Fruit fly (Drosophila melanogaster): ENCODE measurements around the gene okr.
A peak's percentile ranks its signal among the peaks of the same experiment; 100 is the strongest.

The okr gene

DNA sequence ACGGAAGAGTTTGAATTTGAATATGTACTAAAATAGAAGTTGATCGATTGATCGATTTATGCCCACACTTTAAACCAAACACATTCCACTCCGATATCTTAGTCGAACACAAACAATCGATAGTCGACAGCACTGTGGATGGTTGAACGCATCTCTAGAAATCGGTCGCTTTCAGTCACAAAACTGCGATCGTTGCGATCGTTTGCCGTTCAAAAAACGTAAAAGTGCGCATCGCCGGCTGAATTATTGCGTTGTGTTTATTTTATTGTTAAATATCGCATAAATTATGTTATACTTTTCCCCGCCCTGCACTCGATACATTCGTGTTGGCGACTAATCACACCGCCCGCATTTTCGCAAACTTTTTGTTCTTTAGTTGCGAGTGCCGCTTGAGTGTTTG is 6.6 kb upstream of the okr start, which contains the start of gene Ccdc85 (continued):
- TF ChIP-seq CG1233 (GFP tag; optimal IDR thresholded peaks at IDR 0.05), result no peak
- TF ChIP-seq psq (GFP tag; optimal IDR thresholded peaks at IDR 0.05), result no peak
- no peak for TF ChIP-seq CG13894 (tag; optimal IDR thresholded peaks at IDR 0.05)
- TF ChIP-seq kah (GFP tag; optimal IDR thresholded peaks at IDR 0.05), result no peak
- no peak for TF ChIP-seq CG15269 (tag; optimal IDR thresholded peaks at IDR 0.05)
- TF ChIP-seq Abd-B (GFP tag; optimal IDR thresholded peaks at IDR 0.05), result no peak
- no peak for TF ChIP-seq CG10959 (GFP tag; IDR thresholded peaks at IDR 0.05)
- no peak for TF ChIP-seq run (tag; optimal IDR thresholded peaks at IDR 0.05)
- TF ChIP-seq ap (GFP tag; IDR thresholded peaks at IDR 0.05), result no peak
- TF ChIP-seq sqz (GFP tag; optimal IDR thresholded peaks at IDR 0.05), result no peak
- TF ChIP-seq Drgx (GFP tag; IDR thresholded peaks at IDR 0.05), result no peak
- TF ChIP-seq CG10267 (tag; optimal IDR thresholded peaks at IDR 0.05), result peak; percentile 51
- no peak for TF ChIP-seq CG7928 (GFP tag; optimal IDR thresholded peaks at IDR 0.05)
- TF ChIP-seq chinmo (GFP tag; IDR thresholded peaks at IDR 0.05; ENCODE audit: partially characterized antibody), result peak; percentile 98
- TF ChIP-seq CG4820 (GFP tag; optimal IDR thresholded peaks at IDR 0.05), result no peak
- no peak for TF ChIP-seq slou (GFP tag; optimal IDR thresholded peaks at IDR 0.05)
- TF ChIP-seq CG14050 (GFP tag; IDR thresholded peaks at IDR 0.05), result no peak
- TF ChIP-seq CG10565 (GFP tag; optimal IDR thresholded peaks at IDR 0.05), result no peak
- TF ChIP-seq CG6175 (GFP tag; IDR thresholded peaks at IDR 0.05), result no peak
- TF ChIP-seq crol (GFP tag; IDR thresholded peaks at IDR 0.05), result no peak
- no peak for TF ChIP-seq CG18764 (GFP tag; optimal IDR thresholded peaks at IDR 0.05)
- TF ChIP-seq CG7271 (tag; optimal IDR thresholded peaks at IDR 0.05), result no peak
- TF ChIP-seq Opbp (GFP tag; IDR thresholded peaks at IDR 0.05; ENCODE audit: partially characterized antibody), result peak; percentile 96
- peak; percentile 7 for TF ChIP-seq CG33557 (GFP tag; optimal IDR thresholded peaks at IDR 0.05)
- TF ChIP-seq sug (tag; optimal IDR thresholded peaks at IDR 0.05), result peak; percentile 27
- TF ChIP-seq caup (GFP tag; optimal IDR thresholded peaks at IDR 0.05; ENCODE audit: severe bottlenecking), result peak; percentile 11
- peak; percentile 97 for TF ChIP-seq Myb (GFP tag; optimal IDR thresholded peaks at IDR 0.05)
- TF ChIP-seq MTF-1 (GFP tag; optimal IDR thresholded peaks at IDR 0.05; ENCODE audit: borderline replicate concordance), result no peak
- TF ChIP-seq H2.0 (GFP tag; IDR thresholded peaks at IDR 0.05), result no peak
- TF ChIP-seq Side (GFP tag; optimal IDR thresholded peaks at IDR 0.05), result peak; percentile 19
- TF ChIP-seq gsb-n (tag; optimal IDR thresholded peaks at IDR 0.05), result no peak
- TF ChIP-seq CG9215 (GFP tag; IDR thresholded peaks at IDR 0.05), result no peak
- TF ChIP-seq gt (GFP tag; IDR thresholded peaks at IDR 0.05), result no peak
- TF ChIP-seq Deaf1 (tag; optimal IDR thresholded peaks at IDR 0.05), result no peak
- no peak for TF ChIP-seq HLH3B (GFP tag; IDR thresholded peaks at IDR 0.05)
- TF ChIP-seq sens (GFP tag), result peak; percentile 78
- TF ChIP-seq CG6654 (GFP tag; optimal IDR thresholded peaks at IDR 0.05), result no peak
- peak; percentile 97 for TF ChIP-seq CG14860 (GFP tag; IDR thresholded peaks at IDR 0.05; ENCODE audit: partially characterized antibody)
- TF ChIP-seq CG4617 (GFP tag; optimal IDR thresholded peaks at IDR 0.05; ENCODE audit: borderline replicate concordance), result no peak
- no peak for TF ChIP-seq CG11695 (GFP tag; IDR thresholded peaks at IDR 0.05)
- no peak for TF ChIP-seq Trl (optimal IDR thresholded peaks at IDR 0.05)
- TF ChIP-seq Trl (GFP tag; optimal IDR thresholded peaks at IDR 0.05), result no peak
- no peak for TF ChIP-seq CG12155 (GFP tag; optimal IDR thresholded peaks at IDR 0.05)
- TF ChIP-seq sima (GFP tag; optimal IDR thresholded peaks at IDR 0.05), result no peak
- TF ChIP-seq CG1647 (GFP tag; optimal IDR thresholded peaks at IDR 0.05), result no peak
- peak; percentile 41 for TF ChIP-seq CG14710 (tag; optimal IDR thresholded peaks at IDR 0.05)
- no peak for TF ChIP-seq insv (GFP tag; optimal IDR thresholded peaks at IDR 0.05)
- no peak for TF ChIP-seq CG3065 (GFP tag; optimal IDR thresholded peaks at IDR 0.05)
- TF ChIP-seq slp2 (GFP tag; optimal IDR thresholded peaks at IDR 0.05), result no peak
- no peak for TF ChIP-seq TFAM (GFP tag; optimal IDR thresholded peaks at IDR 0.05)
- TF ChIP-seq Atf-2 (GFP tag; optimal IDR thresholded peaks at IDR 0.05), result no peak
- TF ChIP-seq schlank (tag; optimal IDR thresholded peaks at IDR 0.05), result no peak
- no peak for TF ChIP-seq az2 (GFP tag; optimal IDR thresholded peaks at IDR 0.05)
